Fruit fly (Drosophila melanogaster) whole organism, embryonic: ENCODE measurements around the gene Rack1.

ENCODE experiments used
- Bgb ChIP-seq: fragments of 200-800 bp; sonication (Bioruptor generic); IDR thresholded peaks from 2 replicates; pipeline ENCODE4 v1.3.6; 2022; ENCODE audit warnings: missing biosample characterization, missing genetic modification characterization; ENCODE audit not compliant: partially characterized antibody
- CG10321 ChIP-seq: fragments of 200-800 bp; sonication (Bioruptor generic); IDR thresholded peaks from 2 replicates; pipeline ENCODE4 v1.3.6; 2022; ENCODE audit warnings: missing biosample characterization, missing genetic modification characterization
- CG12155 ChIP-seq: fragments of 200-800 bp; sonication (Bioruptor generic); optimal IDR thresholded peaks from 3 replicates; lab custom pipeline; 2016; ENCODE audit warnings: missing biosample characterization, missing genetic modification characterization
- CG12299 ChIP-seq: fragments of 200-800 bp; sonication (Bioruptor generic); optimal IDR thresholded peaks from 2 replicates; lab custom pipeline; 2018; ENCODE audit warnings: missing biosample characterization, mild to moderate bottlenecking, missing genetic modification characterization
- CG13287 ChIP-seq: fragments of 200-800 bp; sonication (Bioruptor generic); IDR thresholded peaks from 2 replicates; pipeline ENCODE4 v1.3.6; 2022; ENCODE audit warnings: missing biosample characterization, missing genetic modification characterization; ENCODE audit not compliant: partially characterized antibody
- CG15601 ChIP-seq: fragments of 200-800 bp; sonication (Bioruptor generic); optimal IDR thresholded peaks from 3 replicates; lab custom pipeline; 2019; ENCODE audit warnings: missing biosample characterization, mild to moderate bottlenecking, missing genetic modification characterization, moderate library complexity
- CG17328 ChIP-seq: fragments of 200-800 bp; sonication (Bioruptor generic); IDR thresholded peaks from 2 replicates; pipeline ENCODE4 v1.3.6; 2022; ENCODE audit warnings: missing biosample characterization, missing genetic modification characterization
- CG17568 ChIP-seq: fragments of 200-800 bp; sonication (Bioruptor generic); optimal IDR thresholded peaks from 2 replicates; lab custom pipeline; 2018; ENCODE audit warnings: missing biosample characterization, mild to moderate bottlenecking, missing genetic modification characterization, moderate library complexity
- CG17912 ChIP-seq: fragments of 200-800 bp; sonication (Bioruptor generic); optimal IDR thresholded peaks from 2 replicates; lab custom pipeline; 2018; ENCODE audit warnings: missing biosample characterization, mild to moderate bottlenecking, missing genetic modification characterization
- CG18011 ChIP-seq: fragments of 200-800 bp; sonication (Bioruptor generic); optimal IDR thresholded peaks from 2 replicates; lab custom pipeline; 2017; ENCODE audit warnings: missing biosample characterization, missing genetic modification characterization, mild to moderate bottlenecking, moderate library complexity, missing genotype
- CG2116 ChIP-seq: fragments of 200-800 bp; sonication (Bioruptor generic); optimal IDR thresholded peaks from 3 replicates; lab custom pipeline; 2018; ENCODE audit warnings: missing biosample characterization, mild to moderate bottlenecking, missing genetic modification characterization
- CG30020 ChIP-seq: fragments of 200-800 bp; optimal IDR thresholded peaks from 2 replicates; lab custom pipeline; 2019; ENCODE audit warnings: missing biosample characterization, mild to moderate bottlenecking, missing genetic modification characterization, moderate library complexity
- CG31365 ChIP-seq: fragments of 200-800 bp; sonication (Bioruptor generic); optimal IDR thresholded peaks from 2 replicates; lab custom pipeline; 2018; ENCODE audit warnings: missing biosample characterization, mild to moderate bottlenecking, missing genetic modification characterization
- CG34422 ChIP-seq: fragments of 200-800 bp; sonication (Bioruptor generic); IDR thresholded peaks from 3 replicates; pipeline ENCODE4 v1.3.6; 2022; ENCODE audit warnings: missing biosample characterization, missing genetic modification characterization
- CG3847 ChIP-seq: fragments of 200-800 bp; sonication (Bioruptor generic); IDR thresholded peaks from 2 replicates; pipeline ENCODE4 v1.3.6; 2022; ENCODE audit warnings: missing biosample characterization, missing genetic modification characterization
- CG7745 ChIP-seq: fragments of 200-800 bp; sonication (Bioruptor generic); optimal IDR thresholded peaks from 2 replicates; lab custom pipeline; 2018; ENCODE audit warnings: missing biosample characterization, mild to moderate bottlenecking, missing genetic modification characterization, moderate library complexity
- CG7928 ChIP-seq: fragments of 200-800 bp; sonication (Bioruptor generic); optimal IDR thresholded peaks from 2 replicates; lab custom pipeline; 2017; ENCODE audit warnings: missing biosample characterization, mild to moderate bottlenecking, missing genetic modification characterization
- CG8281 ChIP-seq: fragments of 200-800 bp; sonication (Bioruptor generic); optimal IDR thresholded peaks from 2 replicates; lab custom pipeline; 2018; ENCODE audit warnings: missing biosample characterization, mild to moderate bottlenecking, missing genetic modification characterization, moderate library complexity
- CG8388 ChIP-seq: fragments of 200-800 bp; sonication (Bioruptor generic); optimal IDR thresholded peaks from 2 replicates; lab custom pipeline; 2019; ENCODE audit warnings: missing biosample characterization, mild to moderate bottlenecking, missing genetic modification characterization, moderate library complexity
- CTCF ChIP-seq: fragments of 200-800 bp; sonication (Bioruptor generic); optimal IDR thresholded peaks from 2 replicates; lab custom pipeline; 2017; ENCODE audit warnings: missing biosample characterization, mild to moderate bottlenecking, missing genetic modification characterization, moderate library complexity
- CkIIα-i1 ChIP-seq: fragments of 200-800 bp; sonication (Bioruptor generic); IDR thresholded peaks from 2 replicates; pipeline ENCODE4 v1.3.6; 2022; ENCODE audit warnings: missing biosample characterization, missing genetic modification characterization
- Dad ChIP-seq: fragments of 200-800 bp; sonication (Bioruptor generic); optimal IDR thresholded peaks from 3 replicates; lab custom pipeline; 2016; ENCODE audit warnings: missing biosample characterization, missing genetic modification characterization
- Dbx ChIP-seq: fragments of 200-800 bp; sonication (Bioruptor generic); IDR thresholded peaks from 3 replicates; pipeline ENCODE4 v1.3.6; 2022; ENCODE audit warnings: missing biosample characterization, missing genetic modification characterization
- Deaf1 ChIP-seq: fragments of 200-800 bp; optimal IDR thresholded peaks from 3 replicates; lab custom pipeline; 2019; ENCODE audit warnings: missing biosample characterization, mild to moderate bottlenecking, missing genetic modification characterization, moderate library complexity
- Dll ChIP-seq: fragments of 200-800 bp; sonication (Bioruptor generic); IDR thresholded peaks from 4 replicates; pipeline ENCODE4 v1.3.6; 2022; ENCODE audit warnings: missing biosample characterization, missing genetic modification characterization; ENCODE audit not compliant: partially characterized antibody
- Eip74EF ChIP-seq, 2 experiments: fragments of 200-800 bp in 1 of 2; fragments of >200 bp in 1 of 2; sonication (Bioruptor generic) in 1 of 2; optimal IDR thresholded peaks; 2 replicates each; lab custom pipeline; 2017 to 2019; ENCODE audit warnings: missing biosample characterization in 2 of 2, missing genetic modification characterization in 2 of 2, mild to moderate bottlenecking in 1 of 2, moderate library complexity in 1 of 2
- Elba2 ChIP-seq: fragments of 200-800 bp; sonication (Bioruptor generic); optimal IDR thresholded peaks from 3 replicates; lab custom pipeline; 2016; ENCODE audit warnings: missing biosample characterization, missing genetic modification characterization
- Hand ChIP-seq: fragments of 200-800 bp; sonication (Bioruptor generic); optimal IDR thresholded peaks from 2 replicates; lab custom pipeline; 2017; ENCODE audit warnings: mild to moderate bottlenecking, missing biosample characterization, missing genetic modification reagents, missing genetic modification characterization
- Oli ChIP-seq: fragments of 200-800 bp; sonication (Bioruptor generic); optimal IDR thresholded peaks from 2 replicates; lab custom pipeline; 2018; ENCODE audit warnings: missing biosample characterization, mild to moderate bottlenecking, missing genetic modification characterization, moderate library complexity
- Optix ChIP-seq: fragments of 200-800 bp; sonication (Bioruptor generic); IDR thresholded peaks from 3 replicates; pipeline ENCODE4 v1.3.6; 2022; ENCODE audit warnings: missing biosample characterization, missing genetic modification characterization
- PHDP ChIP-seq: fragments of 200-800 bp; sonication (Bioruptor generic); optimal IDR thresholded peaks from 3 replicates; lab custom pipeline; 2018; ENCODE audit warnings: missing biosample characterization, mild to moderate bottlenecking, missing genetic modification characterization, moderate library complexity
- Trl ChIP-seq, 3 experiments: fragments of >200 bp in 2 of 3; fragments of 200-800 bp in 1 of 3; sonication (Bioruptor generic) in 1 of 3; optimal IDR thresholded peaks; 2 replicates in 1 of 3; 3 replicates in 2 of 3; lab custom pipeline; 2016 to 2017; ENCODE audit warnings: missing biosample characterization in 1 of 3, missing genetic modification characterization in 1 of 3
- abd-A ChIP-seq: fragments of 200-800 bp; sonication (Bioruptor generic); optimal IDR thresholded peaks from 3 replicates; lab custom pipeline; 2019; ENCODE audit warnings: missing biosample characterization, mild to moderate bottlenecking, missing genetic modification characterization, moderate library complexity
- ac ChIP-seq: fragments of 200-800 bp; sonication (Bioruptor generic); optimal IDR thresholded peaks from 3 replicates; lab custom pipeline; 2017; ENCODE audit warnings: missing biosample characterization, mild to moderate bottlenecking, missing genetic modification characterization
- ato ChIP-seq: fragments of 200-800 bp; sonication (Bioruptor generic); IDR thresholded peaks from 2 replicates; pipeline ENCODE4 v1.3.6; 2022; ENCODE audit warnings: missing biosample characterization, missing genetic modification characterization; ENCODE audit not compliant: partially characterized antibody
- bbx ChIP-seq: fragments of 200-800 bp; sonication (Bioruptor generic); IDR thresholded peaks from 2 replicates; pipeline ENCODE4 v1.3.6; 2022; ENCODE audit warnings: missing biosample characterization, missing genetic modification characterization; ENCODE audit not compliant: partially characterized antibody
- bowl ChIP-seq: fragments of 200-800 bp; sonication (Bioruptor generic); IDR thresholded peaks from 2 replicates; pipeline ENCODE4 v1.3.6; 2022; ENCODE audit warnings: missing biosample characterization, missing genetic modification characterization
- cwo ChIP-seq: fragments of 200-800 bp; sonication (Bioruptor generic); optimal IDR thresholded peaks from 3 replicates; lab custom pipeline; 2017; ENCODE audit warnings: missing biosample characterization, missing genetic modification characterization, mild to moderate bottlenecking, moderate library complexity, missing genetic modification reagents
- hkb ChIP-seq, 2 experiments: fragments of 200-800 bp in 1 of 2; fragments of >200 bp in 1 of 2; sonication (Bioruptor generic) in 1 of 2; IDR thresholded peaks in 1 of 2; optimal IDR thresholded peaks in 1 of 2; 2 replicates each; pipeline versions ENCODE4 v1.3.6 to Lab custom; 2017 to 2022; ENCODE audit warnings: missing biosample characterization in 1 of 2, missing genetic modification characterization in 1 of 2
- ken ChIP-seq: fragments of 200-800 bp; sonication (Bioruptor generic); IDR thresholded peaks from 3 replicates; pipeline ENCODE4 v1.3.6; 2022; ENCODE audit warnings: missing biosample characterization, missing genetic modification characterization
- maf-S ChIP-seq: fragments of 200-800 bp; sonication (Bioruptor generic); optimal IDR thresholded peaks from 2 replicates; lab custom pipeline; 2016; ENCODE audit warnings: missing biosample characterization, missing genetic modification characterization
- p53 ChIP-seq: fragments of 200-800 bp; sonication (Bioruptor generic); optimal IDR thresholded peaks from 2 replicates; lab custom pipeline; 2016; ENCODE audit warnings: missing biosample characterization, missing genetic modification characterization
- unpg ChIP-seq: fragments of 200-800 bp; sonication (Bioruptor generic); optimal IDR thresholded peaks from 3 replicates; lab custom pipeline; 2018; ENCODE audit warnings: missing biosample characterization, mild to moderate bottlenecking, missing genetic modification characterization, moderate library complexity
- zen ChIP-seq: fragments of 200-800 bp; sonication (Bioruptor generic); optimal IDR thresholded peaks from 3 replicates; lab custom pipeline; 2018; ENCODE audit warnings: missing biosample characterization, mild to moderate bottlenecking, missing genetic modification characterization, moderate library complexity
- zen2 ChIP-seq: fragments of 200-800 bp; sonication (Bioruptor generic); IDR thresholded peaks from 3 replicates; pipeline ENCODE4 v1.3.6; 2022; ENCODE audit warnings: missing biosample characterization, missing genetic modification characterization; ENCODE audit not compliant: partially characterized antibody

The Rack1 gene

dm6 chr2L:7827045-7828004 is at the start of gene Rack1, which contains the start of gene mts (continued):
- TF ChIP-seq p53 (GFP tag; lab: Kevin White, UChicago) (peak; percentile 32), CG31365 (tag; lab: Kevin White, UChicago) (peak; percentile 82), Hand (GFP tag; lab: Kevin White, UChicago) (peak; percentile 75), Eip74EF (GFP tag; optimal IDR thresholded peaks at IDR 0.05; lab: Kevin White, UChicago) (peak in 1 of 2 experiments; percentile 58), PHDP (tag; lab: Kevin White, UChicago) (peak; percentile 86), CG15601 (tag; lab: Kevin White, UChicago) (peak; percentile 67), abd-A (tag; lab: Kevin White, UChicago) (no peak), CG8388 (GFP tag; lab: Kevin White, UChicago) (peak; percentile 58), CG34422 (GFP tag; lab: Robert Waterston, UW) (peak; percentile 80), unpg (GFP tag; lab: Kevin White, UChicago) (peak; percentile 83), Deaf1 (tag; lab: Kevin White, UChicago) (no peak), CG12155 (GFP tag; lab: Kevin White, UChicago) (peak; percentile 71), bowl (GFP tag; lab: Robert Waterston, UW) (peak; percentile 32; the same call in 1 of the 2 replicates), cwo (GFP tag; lab: Kevin White, UChicago) (peak; percentile 60), CG13287 (GFP tag; lab: Robert Waterston, UW) (peak; percentile 47), CTCF (GFP tag; lab: Kevin White, UChicago) (peak; percentile 62), CG7745 (tag; lab: Kevin White, UChicago) (no peak), Dad (GFP tag; lab: Kevin White, UChicago) (peak; percentile 71), Elba2 (GFP tag; lab: Kevin White, UChicago) (no peak), Dbx (GFP tag; lab: Robert Waterston, UW) (peak; percentile 93), zen2 (GFP tag; lab: Robert Waterston, UW) (no peak), CG12299 (tag; lab: Kevin White, UChicago) (peak; percentile 68), CG17568 (GFP tag; lab: Kevin White, UChicago) (peak; percentile 88), CG18011 (GFP tag; lab: Kevin White, UChicago) (peak; percentile 79), ac (GFP tag; lab: Kevin White, UChicago) (peak; percentile 75), maf-S (peak; percentile 82), Bgb (GFP tag; lab: Robert Waterston, UW) (peak; percentile 62; the same call in 1 of the 2 replicates), ato (GFP tag; lab: Robert Waterston, UW) (peak; percentile 35; the same call in 1 of the 2 replicates), CG8281 (tag; lab: Kevin White, UChicago) (peak; percentile 49), zen (tag; lab: Kevin White, UChicago) (peak; percentile 29), Dll (GFP tag; lab: Robert Waterston, UW) (peak; percentile 58; the same call in 2 of the 4 replicates), CG2116 (peak; percentile 51), CG30020 (tag; lab: Kevin White, UChicago) (peak; percentile 16), bbx (GFP tag; lab: Robert Waterston, UW) (peak; percentile 70), Oli (tag; lab: Kevin White, UChicago) (peak; percentile 71), CkIIα-i1 (GFP tag; lab: Robert Waterston, UW) (0 out of 2 replicates have a peak, but pooled peaks have one; percentile 7), CG3847 (GFP tag; lab: Robert Waterston, UW) (peak; percentile 84), CG17912 (GFP tag; lab: Kevin White, UChicago) (peak; percentile 87), CG10321 (peak; percentile 67), ken (peak; percentile 90), CG7928 (GFP tag; lab: Kevin White, UChicago) (peak; percentile 54), hkb (optimal IDR thresholded peaks at IDR 0.05; lab: Kevin White, UChicago) (peak; percentile 37), hkb (GFP tag; IDR thresholded peaks at IDR 0.05; lab: Robert Waterston, UW) (peak; percentile 83), CG17328 (peak; percentile 88), Trl (optimal IDR thresholded peaks at IDR 0.05; lab: Kevin White, UChicago) (no peak), Trl (GFP tag; optimal IDR thresholded peaks at IDR 0.05; lab: Kevin White, UChicago) (peak; percentile 80), Optix (GFP tag; lab: Robert Waterston, UW) (peak; percentile 57; the same call in 2 of the 3 replicates)
